Fruit fly (Drosophila melanogaster) Kc167 (cell line): Measurements from ENCODE around the gene kraken.

ENCODE experiments used
- Myc ChIP-seq: fragments of >200 bp; optimal IDR thresholded peaks from 2 replicates; lab custom pipeline; 2017; ENCODE audit warnings: missing external identifiers
- Sin3A ChIP-seq: fragments of >200 bp; optimal IDR thresholded peaks from 2 replicates; lab custom pipeline; 2018; ENCODE audit warnings: missing external identifiers

- TF ChIP-seq Sin3A (lab: Kevin White, UChicago) = no peak
- no peak for TF ChIP-seq Myc
Observed at dm6 chr2L:895448-895847, 42.9 kb downstream of the kraken start.
